Worm (Caenorhabditis elegans) whole organism, early embryonic: ENCODE measurements around the gene Y37D8A.26.

ENCODE experiments used
- B0310.2 ChIP-seq: sonication (generic microtip); optimal IDR thresholded peaks from 2 replicates; lab custom pipeline; 2016; ENCODE audit warnings: mild to moderate bottlenecking, missing genetic modification characterization, missing compliant biosample characterization
- F13C5.2 ChIP-seq: sonication (generic microtip); optimal IDR thresholded peaks from 2 replicates; lab custom pipeline; 2017; ENCODE audit warnings: mild to moderate bottlenecking, missing genetic modification characterization, inconsistent platforms, missing compliant biosample characterization
- ama-1 ChIP-seq: fragments of 150-350 bp; optimal IDR thresholded peaks from 2 replicates; lab custom pipeline; 2014
- ceh-13 ChIP-seq: fragments of 200-800 bp; sonication (Bioruptor generic); optimal IDR thresholded peaks from 2 replicates; lab custom pipeline; 2018; ENCODE audit warnings: mild to moderate bottlenecking, missing genetic modification characterization, missing compliant biosample characterization
- ceh-36 ChIP-seq: sonication (generic microtip); optimal IDR thresholded peaks from 2 replicates; lab custom pipeline; 2016; ENCODE audit warnings: missing genetic modification characterization, inconsistent platforms, missing compliant biosample characterization
- flt-1 ChIP-seq: fragments of 200-800 bp; sonication (Bioruptor generic); IDR thresholded peaks from 2 replicates; pipeline ENCODE4 v1.3.6; 2022; ENCODE audit warnings: missing genetic modification characterization, missing compliant biosample characterization
- hmbx-1 ChIP-seq: sonication (generic microtip); optimal IDR thresholded peaks from 2 replicates; lab custom pipeline; 2016; ENCODE audit warnings: mild to moderate bottlenecking, missing genetic modification characterization, missing compliant biosample characterization
- hmg-4 ChIP-seq: fragments of 200-800 bp; sonication (Bioruptor generic); optimal IDR thresholded peaks from 2 replicates; lab custom pipeline; 2018; ENCODE audit warnings: mild to moderate bottlenecking, missing genetic modification characterization, missing compliant biosample characterization
- hnd-1 ChIP-seq: sonication (generic microtip); optimal IDR thresholded peaks from 2 replicates; lab custom pipeline; 2016; ENCODE audit warnings: missing genetic modification characterization, missing compliant biosample characterization
- scrt-1 ChIP-seq: fragments of 200-800 bp; sonication (Bioruptor generic); IDR thresholded peaks from 2 replicates; pipeline ENCODE4 v1.3.6; 2022; ENCODE audit warnings: missing genetic modification characterization, missing compliant biosample characterization
- sea-1 ChIP-seq: fragments of 200-800 bp; sonication (Bioruptor generic); conservative IDR thresholded peaks from 2 replicates; pipeline ENCODE4 v1.3.6; 2022; ENCODE audit warnings: missing genetic modification characterization, missing compliant biosample characterization
- tbx-37 ChIP-seq: fragments of 200-800 bp; sonication (Bioruptor generic); conservative IDR thresholded peaks from 2 replicates; pipeline ENCODE4 v1.3.6; 2022; ENCODE audit warnings: missing genetic modification reagents, missing genetic modification characterization, missing compliant biosample characterization
- tra-4 ChIP-seq: sonication (generic microtip); optimal IDR thresholded peaks from 2 replicates; lab custom pipeline; 2017; ENCODE audit warnings: missing genetic modification characterization, missing compliant biosample characterization

ce11 chrIII:12836742-12837285, 19.7 kb downstream of the Y37D8A.26 start:
- TF ChIP-seq flt-1 (GFP tag; lab: Robert Waterston, UW) = no peak
- no peak for TF ChIP-seq hmbx-1 (tag; lab: Kevin White, UChicago)
- no peak for TF ChIP-seq ceh-13 (GFP tag; lab: Kevin White, UChicago)
- TF ChIP-seq ama-1 (lab: Kevin White, UChicago) = no peak
- TF ChIP-seq sea-1 (GFP tag; lab: Robert Waterston, UW) = no peak
- TF ChIP-seq hnd-1 (tag; lab: Kevin White, UChicago) = no peak
- TF ChIP-seq B0310.2 (tag; lab: Kevin White, UChicago) = no peak
- TF ChIP-seq ceh-36 = no peak
- TF ChIP-seq scrt-1 (GFP tag; lab: Robert Waterston, UW) = no peak
- TF ChIP-seq F13C5.2 (tag; lab: Kevin White, UChicago) = no peak
- TF ChIP-seq tbx-37 (GFP tag; lab: Robert Waterston, UW) = no peak
- no peak for TF ChIP-seq hmg-4 (GFP tag; lab: Kevin White, UChicago)
- no peak for TF ChIP-seq tra-4 (tag; lab: Kevin White, UChicago)
